Worm (Caenorhabditis elegans): ENCODE measurements around the gene C14A6.6.
"Not testable (repeated sequence)": the region's sequence is repeated elsewhere in the genome, so short reads cannot be mapped to it uniquely, and the experiment has no call there.

C14A6.6 gene

ce11 chrV:18167161-18167560, at the start of gene C14A6.6:
C14A6.6 (minus strand) TSS chrV:18167261.
- no peak for TF ChIP-seq dao-5 (tag; optimal IDR thresholded peaks at IDR 0.05)
- no peak for TF ChIP-seq W03F9.2 (tag; optimal IDR thresholded peaks at IDR 0.05)
- no peak for TF ChIP-seq him-1 (tag; optimal IDR thresholded peaks at IDR 0.05)

ce11 chrV:18216784-18217183, 49.7 kb upstream of the C14A6.6 start, which contains the start of gene F16H6.9:
F16H6.9 (plus strand) TSS chrV:18217084.
- TF ChIP-seq him-1, W03F9.2, dao-5 (tag; optimal IDR thresholded peaks at IDR 0.05): not testable (repeated sequence)

- TF ChIP-seq W03F9.2, dao-5, him-1 (tag; optimal IDR thresholded peaks at IDR 0.05): not testable (repeated sequence)
Measured at ce11 chrV:18216175-18216574, 49.1 kb upstream of the C14A6.6 start, which contains the start of gene F16H6.8. F16H6.8 (minus strand) TSS chrV:18216275.

ce11 chrV:18212848-18213247, 45.8 kb upstream of the C14A6.6 start:
- TF ChIP-seq W03F9.2 (tag; optimal IDR thresholded peaks at IDR 0.05): no peak
- no peak for TF ChIP-seq him-1 (tag; optimal IDR thresholded peaks at IDR 0.05)
- no peak for TF ChIP-seq dao-5 (tag; optimal IDR thresholded peaks at IDR 0.05)

- no peak for TF ChIP-seq W03F9.2 (tag; optimal IDR thresholded peaks at IDR 0.05)
- TF ChIP-seq dao-5 (tag; optimal IDR thresholded peaks at IDR 0.05): no peak
- TF ChIP-seq him-1 (tag; optimal IDR thresholded peaks at IDR 0.05): no peak
Measured at ce11 chrV:18209071-18209470, 42.0 kb upstream of the C14A6.6 start, which contains the start of gene F16H6.7. F16H6.7 (minus strand) TSS chrV:18209171.

- TF ChIP-seq dao-5 (tag; optimal IDR thresholded peaks at IDR 0.05) (no peak), W03F9.2 (tag; optimal IDR thresholded peaks at IDR 0.05) (no peak), him-1 (tag; optimal IDR thresholded peaks at IDR 0.05) (no peak)
Measured at ce11 chrV:18198421-18198820, 31.4 kb upstream of the C14A6.6 start, which contains the start of gene F16H6.4. F16H6.4 (plus strand) TSS chrV:18198721.

- no peak for TF ChIP-seq him-1 (tag; optimal IDR thresholded peaks at IDR 0.05)
- no peak for TF ChIP-seq dao-5 (tag; optimal IDR thresholded peaks at IDR 0.05)
- no peak for TF ChIP-seq W03F9.2 (tag; optimal IDR thresholded peaks at IDR 0.05)
Measured at ce11 chrV:18195006-18195405, 27.9 kb upstream of the C14A6.6 start, which contains the start of gene F16H6.3. F16H6.3 (plus strand) TSS chrV:18195306.

ce11 chrV:18191128-18191527, 24.1 kb upstream of the C14A6.6 start, which contains the start of gene clec-42:
clec-42 (plus strand) TSS chrV:18191412.
- TF ChIP-seq W03F9.2 (tag; optimal IDR thresholded peaks at IDR 0.05): no peak
- no peak for TF ChIP-seq him-1 (tag; optimal IDR thresholded peaks at IDR 0.05)
- TF ChIP-seq dao-5 (tag; optimal IDR thresholded peaks at IDR 0.05): no peak

- TF ChIP-seq W03F9.2 (tag; optimal IDR thresholded peaks at IDR 0.05) (no peak), him-1 (tag; optimal IDR thresholded peaks at IDR 0.05) (no peak), dao-5 (tag; optimal IDR thresholded peaks at IDR 0.05) (no peak)
Measured at ce11 chrV:18189181-18189580, 22.1 kb upstream of the C14A6.6 start, which contains the start of gene clec-246. clec-246 (plus strand) TSS chrV:18189481.

- TF ChIP-seq W03F9.2 (tag; optimal IDR thresholded peaks at IDR 0.05): no peak
- no peak for TF ChIP-seq him-1 (tag; optimal IDR thresholded peaks at IDR 0.05)
- TF ChIP-seq dao-5 (tag; optimal IDR thresholded peaks at IDR 0.05): no peak
Measured at ce11 chrV:18188328-18188727, 21.3 kb upstream of the C14A6.6 start, which contains the start of gene clec-245. clec-245 (minus strand) TSS chrV:18188428.

- TF ChIP-seq W03F9.2 (tag; optimal IDR thresholded peaks at IDR 0.05) (no peak), him-1 (tag; optimal IDR thresholded peaks at IDR 0.05) (no peak), dao-5 (tag; optimal IDR thresholded peaks at IDR 0.05) (no peak)
Measured at ce11 chrV:18184910-18185309, 17.8 kb upstream of the C14A6.6 start, which contains the start of gene C31G12.3. C31G12.3 (plus strand) TSS chrV:18185210.

- TF ChIP-seq W03F9.2 (tag; optimal IDR thresholded peaks at IDR 0.05): no peak
- TF ChIP-seq dao-5 (tag; optimal IDR thresholded peaks at IDR 0.05): no peak
- no peak for TF ChIP-seq him-1 (tag; optimal IDR thresholded peaks at IDR 0.05)
Measured at ce11 chrV:18179663-18180062, 12.6 kb upstream of the C14A6.6 start, which contains the start of gene C31G12.1. C31G12.1 (plus strand) TSS chrV:18179963.

ce11 chrV:18178659-18179058, 11.6 kb upstream of the C14A6.6 start, which contains the start of gene C31G12.4:
C31G12.4 (minus strand) TSS chrV:18178759.
- no peak for TF ChIP-seq dao-5 (tag; optimal IDR thresholded peaks at IDR 0.05)
- TF ChIP-seq W03F9.2 (tag; optimal IDR thresholded peaks at IDR 0.05): no peak
- no peak for TF ChIP-seq him-1 (tag; optimal IDR thresholded peaks at IDR 0.05)

- TF ChIP-seq W03F9.2 (tag; optimal IDR thresholded peaks at IDR 0.05) (no peak), dao-5 (tag; optimal IDR thresholded peaks at IDR 0.05) (no peak), him-1 (tag; optimal IDR thresholded peaks at IDR 0.05) (no peak)
Measured at ce11 chrV:18171568-18171967, 4.5 kb upstream of the C14A6.6 start, which contains the start of gene C14A6.8. C14A6.8 (minus strand) TSS chrV:18171668.

Data from whole organism, L4/young adult.